Fruit fly (Drosophila melanogaster): ENCODE results near the gene CG14915.

The CG14915 gene

dm6 chr2L:11067970-11068369, 2.9 kb upstream of the CG14915 start:
- TF ChIP-seq noc (tag; optimal IDR thresholded peaks at IDR 0.05), result no peak

DNA sequence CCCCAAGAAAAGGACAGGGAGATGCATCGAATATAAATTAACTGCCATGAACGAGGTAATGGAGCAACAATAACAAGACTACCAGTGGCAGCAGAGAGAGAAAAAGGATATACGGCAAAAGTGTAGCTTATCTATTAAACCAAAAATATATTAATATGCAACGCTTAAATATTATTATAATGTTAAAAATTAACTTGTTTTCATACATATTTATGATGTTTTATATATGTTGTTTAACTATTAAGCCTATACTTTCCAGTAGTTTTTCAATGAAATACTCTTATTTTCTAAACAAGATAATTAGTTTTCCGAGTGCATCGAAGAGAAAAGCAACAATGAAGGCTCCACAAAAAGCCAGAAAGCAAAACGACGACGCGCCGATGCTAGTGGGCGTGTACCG, 2.4 kb upstream of the CG14915 start:
- TF ChIP-seq noc (tag; optimal IDR thresholded peaks at IDR 0.05), result no peak

- TF ChIP-seq noc (tag; optimal IDR thresholded peaks at IDR 0.05), result no peak
Observed at dm6 chr2L:11068907-11069306, 1.9 kb upstream of the CG14915 start.

- TF ChIP-seq noc (tag; optimal IDR thresholded peaks at IDR 0.05), result no peak
Observed at dm6 chr2L:11069475-11069874, 1.4 kb upstream of the CG14915 start.

dm6 chr2L:11072250-11072649, 1.4 kb downstream of the CG14915 start:
- TF ChIP-seq noc (tag; optimal IDR thresholded peaks at IDR 0.05), result no peak

DNA sequence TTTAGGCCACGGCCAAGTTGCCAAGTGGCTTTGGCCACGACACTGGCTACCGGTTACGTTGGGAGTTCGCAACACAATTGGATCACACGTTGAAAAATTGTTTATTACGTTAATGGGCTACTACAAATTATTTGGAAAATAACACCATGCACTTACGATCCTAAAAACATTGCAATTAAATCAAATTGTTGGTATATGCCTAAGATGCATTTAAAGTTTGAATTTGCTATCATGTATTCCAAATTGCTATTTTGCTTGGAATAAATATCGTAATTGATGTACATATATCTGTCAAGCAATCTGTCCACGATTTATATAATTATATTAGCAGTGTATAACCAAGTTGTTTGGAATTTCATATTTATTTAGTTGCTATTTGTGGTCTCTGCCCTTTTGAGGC, 2.1 kb downstream of the CG14915 start:
- no peak for TF ChIP-seq noc (tag; optimal IDR thresholded peaks at IDR 0.05)

dm6 chr2L:11073947-11074346, 3.1 kb downstream of the CG14915 start:
- no peak for TF ChIP-seq noc (tag; optimal IDR thresholded peaks at IDR 0.05)

DNA sequence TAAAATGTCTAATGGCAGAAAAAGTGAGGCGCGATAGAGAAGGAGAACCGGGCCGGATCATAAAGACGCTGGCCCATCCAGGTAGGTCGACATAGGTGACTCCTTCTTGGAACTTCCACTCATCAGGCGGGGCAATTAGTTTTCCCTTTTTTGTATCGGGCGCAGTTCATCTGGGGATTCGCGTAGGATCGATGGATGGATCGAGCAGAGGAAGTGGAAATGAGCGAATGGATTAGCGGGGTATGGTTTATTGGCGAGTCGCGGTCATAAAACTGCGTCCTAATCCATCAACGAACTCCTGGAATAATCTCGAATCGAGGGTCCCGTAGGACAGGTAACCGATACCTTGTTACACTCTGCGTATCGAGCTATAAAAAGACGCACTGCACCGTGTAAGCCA, 4.3 kb downstream of the CG14915 start, which contains the start of gene CG43725:
Gene CG43725, plus strand, starts transcription at position 400 of the 400 bp plus-strand sequence.
- no peak for TF ChIP-seq noc (tag; optimal IDR thresholded peaks at IDR 0.05)

dm6 chr2L:11081337-11081736, 10.5 kb downstream of the CG14915 start, which contains the start of gene AstC:
Gene AstC (minus strand): TSS chr2L:11081399.
- TF ChIP-seq noc (tag; optimal IDR thresholded peaks at IDR 0.05), result no peak

dm6 chr2L:11082025-11082424, 11.2 kb downstream of the CG14915 start:
- TF ChIP-seq noc (tag; optimal IDR thresholded peaks at IDR 0.05), result no peak

DNA sequence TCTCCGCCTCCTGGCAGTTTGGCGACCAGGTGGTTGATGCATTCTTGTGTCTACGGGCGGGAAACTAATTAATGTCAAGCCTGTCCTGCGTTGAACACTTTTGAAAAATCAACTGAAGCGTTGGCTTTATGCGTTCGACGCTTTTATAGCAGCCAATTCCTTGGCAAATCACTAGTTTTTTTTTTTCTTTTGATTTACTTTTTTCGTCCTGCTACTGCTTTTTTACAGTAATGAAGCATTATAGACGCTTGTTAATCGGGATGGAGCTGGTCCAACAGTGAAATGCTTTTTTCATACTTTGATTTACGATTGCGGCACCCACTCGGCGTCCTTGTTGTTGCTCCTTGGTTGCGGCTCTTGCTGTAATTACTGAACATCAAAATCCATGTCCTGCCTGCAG, 14.3 kb downstream of the CG14915 start, which contains the start of gene AstCC:
Gene AstCC, minus strand, starts transcription at position 101 of the 400 bp plus-strand sequence.
- no peak for TF ChIP-seq noc (tag; optimal IDR thresholded peaks at IDR 0.05)

DNA sequence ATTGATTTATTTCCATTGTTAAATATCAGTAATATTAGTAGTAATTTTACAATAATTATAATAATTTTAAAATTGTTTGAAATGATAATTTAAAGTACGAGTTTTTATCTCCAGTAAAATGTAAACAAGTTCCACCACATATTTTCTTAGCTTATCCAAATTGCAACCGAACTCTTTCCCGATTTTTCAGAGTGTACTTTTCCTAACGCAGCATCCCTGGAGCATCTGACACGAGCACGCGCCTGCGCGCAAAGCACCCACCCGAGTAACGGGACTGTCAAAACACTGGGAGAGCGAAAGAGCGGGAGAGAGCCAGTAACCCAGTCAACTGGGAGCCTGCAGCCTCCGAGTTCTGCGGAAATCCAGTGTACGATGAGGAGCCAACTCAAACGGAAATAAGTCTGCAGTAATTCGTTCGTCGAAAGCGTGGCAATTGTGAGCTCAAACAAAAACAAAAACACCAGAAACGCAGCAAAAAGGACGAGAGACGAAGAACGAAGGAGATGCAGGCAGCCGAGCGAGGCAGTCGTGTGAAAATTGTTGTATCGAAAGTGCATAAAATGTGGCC, 15.6 kb downstream of the CG14915 start, which contains the start of gene CG16854:
Gene CG16854, plus strand, starts transcription at position 365 of the 568 bp plus-strand sequence.
- TF ChIP-seq noc (tag; optimal IDR thresholded peaks at IDR 0.05), result no peak

- no peak for TF ChIP-seq noc (tag; optimal IDR thresholded peaks at IDR 0.05)
Observed at dm6 chr2L:11091111-11091510, 20.3 kb downstream of the CG14915 start, which contains the start of gene Wdr59. Gene Wdr59 (plus strand): TSS chr2L:11091444.

- no peak for TF ChIP-seq noc (tag; optimal IDR thresholded peaks at IDR 0.05)
Observed at dm6 chr2L:11100516-11101061, 29.8 kb downstream of the CG14915 start, which contains the start of gene Ge-1. Gene Ge-1 (minus strand): TSS chr2L:11100888.

- TF ChIP-seq noc (tag; optimal IDR thresholded peaks at IDR 0.05), result no peak
Observed at dm6 chr2L:11105320-11105719, 34.5 kb downstream of the CG14915 start.

- peak; percentile 95 for TF ChIP-seq noc (tag; optimal IDR thresholded peaks at IDR 0.05)
Observed at dm6 chr2L:11106562-11106962, 35.7 kb downstream of the CG14915 start, which contains the start of gene Reps. Gene Reps (minus strand): TSS chr2L:11106645.

DNA sequence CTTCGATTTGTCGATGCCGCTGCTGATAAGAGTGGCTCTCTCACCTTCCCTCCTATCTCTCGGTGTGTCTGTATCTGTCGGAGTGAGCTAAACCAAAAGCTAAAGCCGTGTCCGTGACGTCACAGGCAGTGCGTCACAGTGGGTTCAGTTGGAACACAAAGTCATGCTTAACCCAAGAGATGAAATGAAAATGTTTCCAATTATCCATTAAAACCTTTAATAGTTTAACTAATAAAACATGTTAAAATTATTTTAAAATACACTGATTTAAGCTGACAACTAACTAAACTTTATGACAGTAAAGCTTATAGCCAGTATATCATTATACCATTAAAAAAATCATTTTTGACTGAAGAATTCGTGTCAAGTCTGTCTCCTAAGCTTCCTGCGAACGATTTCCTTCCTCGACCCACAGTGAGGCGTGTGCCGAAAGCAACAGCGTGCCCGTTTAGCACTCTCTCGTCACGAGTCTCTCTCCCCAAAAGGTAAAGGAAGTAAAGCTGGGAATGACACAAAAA, 42.2 kb downstream of the CG14915 start, which contains the start of gene Idua:
Gene Idua, minus strand, starts transcription at position 51 of the 518 bp plus-strand sequence.
- no peak for TF ChIP-seq noc (tag; optimal IDR thresholded peaks at IDR 0.05)

Measured in whole organism, larva.